Fruit fly (Drosophila melanogaster) whole organism, embryonic: ENCODE results near the gene CG42495.

Experiments
- CG13624 ChIP-seq: fragments of 200-800 bp; sonication (Bioruptor generic); optimal IDR thresholded peaks from 2 replicates; lab custom pipeline; 2016; ENCODE audit warnings: missing biosample characterization, missing genetic modification characterization
- CG17912 ChIP-seq: fragments of 200-800 bp; sonication (Bioruptor generic); optimal IDR thresholded peaks from 2 replicates; lab custom pipeline; 2018; ENCODE audit warnings: missing biosample characterization, mild to moderate bottlenecking, missing genetic modification characterization
- CG33213 ChIP-seq: fragments of 200-800 bp; sonication (Bioruptor generic); optimal IDR thresholded peaks from 3 replicates; lab custom pipeline; 2016; ENCODE audit warnings: missing biosample characterization, missing genetic modification characterization
- Dp ChIP-seq: fragments of 200-800 bp; sonication (Bioruptor generic); optimal IDR thresholded peaks from 2 replicates; lab custom pipeline; 2018; ENCODE audit warnings: missing biosample characterization, mild to moderate bottlenecking, missing genetic modification characterization, moderate library complexity
- Lhr ChIP-seq: fragments of 200-800 bp; sonication (Bioruptor generic); optimal IDR thresholded peaks from 3 replicates; lab custom pipeline; 2017; ENCODE audit warnings: mild to moderate bottlenecking, missing biosample characterization, missing genetic modification reagents, missing genetic modification characterization
- aop ChIP-seq: fragments of 200-800 bp; sonication (Bioruptor generic); IDR thresholded peaks from 2 replicates; pipeline ENCODE4 v1.3.6; 2022; ENCODE audit warnings: missing biosample characterization, missing genetic modification characterization
- kah ChIP-seq: fragments of 200-800 bp; sonication (Bioruptor generic); optimal IDR thresholded peaks from 2 replicates; lab custom pipeline; 2018; ENCODE audit warnings: missing biosample characterization, mild to moderate bottlenecking, missing genetic modification characterization
- nerfin-1 ChIP-seq: fragments of 200-800 bp; sonication (Bioruptor generic); optimal IDR thresholded peaks from 3 replicates; lab custom pipeline; 2019; ENCODE audit warnings: missing biosample characterization, mild to moderate bottlenecking, missing genetic modification characterization, moderate library complexity
- slou ChIP-seq: fragments of 200-800 bp; sonication (Bioruptor generic); optimal IDR thresholded peaks from 3 replicates; lab custom pipeline; 2016; ENCODE audit warnings: missing biosample characterization, missing genetic modification characterization
- stwl ChIP-seq: fragments of 200-800 bp; sonication (Bioruptor generic); optimal IDR thresholded peaks from 3 replicates; lab custom pipeline; 2018; ENCODE audit warnings: missing biosample characterization, mild to moderate bottlenecking, missing genetic modification characterization, moderate library complexity
- sug ChIP-seq: fragments of 200-800 bp; optimal IDR thresholded peaks from 2 replicates; lab custom pipeline; 2019; ENCODE audit warnings: missing biosample characterization, mild to moderate bottlenecking, missing genetic modification characterization, moderate library complexity
- usp ChIP-seq: fragments of >200 bp; optimal IDR thresholded peaks from 2 replicates; lab custom pipeline; 2017; ENCODE audit warnings: missing biosample characterization, missing genetic modification characterization

DNA sequence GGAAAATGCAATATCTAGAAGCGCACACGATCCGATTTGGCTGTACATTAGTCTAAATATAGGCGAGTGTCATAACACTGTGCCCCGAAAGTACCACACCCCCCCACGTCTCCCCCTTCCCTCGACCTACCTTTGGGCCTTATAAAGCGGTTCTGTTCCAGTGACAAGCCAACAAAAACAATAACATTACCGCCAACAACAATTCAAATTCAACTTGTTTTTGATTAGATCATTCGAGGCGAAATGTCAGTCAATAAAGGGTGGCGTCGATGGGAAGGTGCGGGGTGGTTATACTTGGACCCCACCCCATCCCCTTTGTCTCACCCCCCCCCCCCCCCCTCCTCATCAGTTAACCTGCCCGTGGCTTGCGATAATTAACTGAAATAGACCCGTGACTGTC, 34.1 kb upstream of the CG42495 start:
- no peak for TF ChIP-seq Dp (GFP tag; lab: Kevin White, UChicago)
- no peak for TF ChIP-seq aop
- TF ChIP-seq stwl (tag; lab: Kevin White, UChicago): no peak
- peak; percentile 56 for TF ChIP-seq sug (tag; lab: Kevin White, UChicago)
- no peak for TF ChIP-seq CG33213 (GFP tag; lab: Kevin White, UChicago)
- no peak for TF ChIP-seq Lhr (GFP tag; lab: Kevin White, UChicago)
- TF ChIP-seq CG13624 (GFP tag; lab: Kevin White, UChicago): no peak
- TF ChIP-seq CG17912 (GFP tag; lab: Kevin White, UChicago): no peak
- no peak for TF ChIP-seq usp (GFP tag; lab: Kevin White, UChicago)
- no peak for TF ChIP-seq kah (GFP tag; lab: Kevin White, UChicago)
- TF ChIP-seq nerfin-1: no peak
- no peak for TF ChIP-seq slou (GFP tag; lab: Kevin White, UChicago)
